Worm (Caenorhabditis elegans) whole organism, L2 larva: ENCODE measurements around the gene clec-84.

Source experiments
- aly-2 ChIP-seq: fragments of 150-350 bp; optimal IDR thresholded peaks from 2 replicates; lab custom pipeline; 2014; ENCODE audit warnings: missing biosample characterization, missing genetic modification characterization
- ceh-82 ChIP-seq: fragments of 150-350 bp; optimal IDR thresholded peaks from 2 replicates; lab custom pipeline; 2014; ENCODE audit warnings: missing biosample characterization, missing genetic modification characterization
- lin-39 ChIP-seq: fragments of 150-350 bp; optimal IDR thresholded peaks from 2 replicates; lab custom pipeline; 2014; ENCODE audit warnings: missing biosample characterization, missing genetic modification reagents, missing genetic modification characterization
- nhr-23 ChIP-seq: fragments of 150-350 bp; optimal IDR thresholded peaks from 2 replicates; lab custom pipeline; 2014; ENCODE audit warnings: missing biosample characterization, missing genetic modification reagents, missing genetic modification characterization
- unc-62 ChIP-seq: fragments of 150-350 bp; optimal IDR thresholded peaks from 2 replicates; lab custom pipeline; 2014; ENCODE audit warnings: missing biosample characterization, missing genetic modification reagents, missing genetic modification characterization

DNA sequence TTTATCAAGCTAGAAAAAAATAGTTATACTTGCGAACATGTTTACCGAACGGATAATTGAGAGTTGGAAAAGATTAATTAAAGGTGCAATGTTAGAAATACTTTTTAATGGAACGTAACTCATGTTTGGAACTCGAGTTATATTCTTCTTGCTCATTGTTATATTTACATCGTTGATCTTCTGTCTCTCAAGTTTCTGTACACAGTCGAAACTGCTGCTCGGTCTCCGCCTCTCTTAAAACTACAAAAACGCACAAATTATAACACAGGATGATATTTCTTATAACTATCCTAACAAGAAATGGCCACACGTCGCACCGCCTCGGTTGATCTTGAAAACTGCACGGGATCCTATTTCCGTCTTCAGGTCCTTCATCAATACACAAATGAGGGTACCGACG lies 7.7 kb upstream of the clec-84 start, which contains the start of gene pudl-2:
- TF ChIP-seq lin-39 (no peak), ceh-82 (tag; lab: Kevin White, UChicago) (no peak), nhr-23 (tag; lab: Kevin White, UChicago) (no peak), aly-2 (tag; lab: Kevin White, UChicago) (no peak), unc-62 (GFP tag; lab: Kevin White, UChicago) (no peak)
